Fruit fly (Drosophila melanogaster) whole organism, embryonic: ENCODE results near the gene vkg.

Experiments
- Bdp1 ChIP-seq: fragments of 200-800 bp; sonication (Bioruptor generic); optimal IDR thresholded peaks from 3 replicates; lab custom pipeline; 2016; ENCODE audit warnings: missing biosample characterization, missing genetic modification characterization
- CG10321 ChIP-seq: fragments of 200-800 bp; sonication (Bioruptor generic); IDR thresholded peaks from 2 replicates; pipeline ENCODE4 v1.3.6; 2022; ENCODE audit warnings: missing biosample characterization, missing genetic modification characterization
- CG10462 ChIP-seq: fragments of 200-800 bp; sonication (Bioruptor generic); optimal IDR thresholded peaks from 2 replicates; lab custom pipeline; 2016; ENCODE audit warnings: missing biosample characterization, missing genetic modification characterization
- CG11093 ChIP-seq: fragments of 200-800 bp; sonication (Bioruptor generic); IDR thresholded peaks from 3 replicates; pipeline ENCODE4 v1.3.6; 2022; ENCODE audit warnings: missing biosample characterization, missing genetic modification characterization
- CG11504 ChIP-seq: fragments of 200-800 bp; sonication (Bioruptor generic); optimal IDR thresholded peaks from 3 replicates; lab custom pipeline; 2019; ENCODE audit warnings: missing biosample characterization, mild to moderate bottlenecking, missing genetic modification characterization, moderate library complexity
- CG12155 ChIP-seq: fragments of 200-800 bp; sonication (Bioruptor generic); optimal IDR thresholded peaks from 3 replicates; lab custom pipeline; 2016; ENCODE audit warnings: missing biosample characterization, missing genetic modification characterization
- CG1233 ChIP-seq: fragments of 200-800 bp; sonication (Bioruptor generic); optimal IDR thresholded peaks from 4 replicates; lab custom pipeline; 2018; ENCODE audit warnings: missing biosample characterization, mild to moderate bottlenecking, missing genetic modification characterization
- CG13287 ChIP-seq: fragments of 200-800 bp; sonication (Bioruptor generic); IDR thresholded peaks from 2 replicates; pipeline ENCODE4 v1.3.6; 2022; ENCODE audit warnings: missing biosample characterization, missing genetic modification characterization; ENCODE audit not compliant: partially characterized antibody
- CG15696 ChIP-seq: fragments of 200-800 bp; sonication (Bioruptor generic); optimal IDR thresholded peaks from 2 replicates; lab custom pipeline; 2019; ENCODE audit warnings: missing biosample characterization, mild to moderate bottlenecking, missing genetic modification characterization, moderate library complexity
- CG18262 ChIP-seq: fragments of 200-800 bp; optimal IDR thresholded peaks from 3 replicates; lab custom pipeline; 2019; ENCODE audit warnings: missing biosample characterization, mild to moderate bottlenecking, missing genetic modification characterization, moderate library complexity
- CG18476 ChIP-seq: fragments of 200-800 bp; sonication (Bioruptor generic); optimal IDR thresholded peaks from 2 replicates; lab custom pipeline; 2016; ENCODE audit warnings: missing biosample characterization, mild to moderate bottlenecking, missing genetic modification characterization
- CG30403 ChIP-seq: fragments of 200-800 bp; sonication (Bioruptor generic); optimal IDR thresholded peaks from 3 replicates; lab custom pipeline; 2016; ENCODE audit warnings: missing biosample characterization, missing genetic modification characterization
- CG3163 ChIP-seq: fragments of 200-800 bp; sonication (Bioruptor generic); optimal IDR thresholded peaks from 3 replicates; lab custom pipeline; 2016; ENCODE audit warnings: missing biosample characterization, missing genetic modification characterization
- CG3726 ChIP-seq: fragments of 200-800 bp; sonication (Bioruptor generic); IDR thresholded peaks from 3 replicates; pipeline ENCODE4, ENCODE4 v1.3.6; 2022; ENCODE audit warnings: missing biosample characterization, missing genetic modification characterization
- CG42726 ChIP-seq: fragments of 200-800 bp; sonication (Bioruptor generic); IDR thresholded peaks from 2 replicates; pipeline ENCODE4 v1.3.6; 2022; ENCODE audit warnings: missing biosample characterization, missing genetic modification characterization; ENCODE audit not compliant: partially characterized antibody
- CG4328 ChIP-seq: fragments of 200-800 bp; sonication (Bioruptor generic); optimal IDR thresholded peaks from 3 replicates; lab custom pipeline; 2017; ENCODE audit warnings: missing biosample characterization, missing genetic modification reagents, missing genetic modification characterization
- CG4360 ChIP-seq: fragments of 200-800 bp; sonication (Bioruptor generic); IDR thresholded peaks from 2 replicates; pipeline ENCODE4 v1.3.6; 2022; ENCODE audit warnings: missing biosample characterization, missing genetic modification characterization
- CG4707 ChIP-seq: fragments of 200-800 bp; sonication (Bioruptor generic); optimal IDR thresholded peaks from 2 replicates; lab custom pipeline; 2018; ENCODE audit warnings: missing biosample characterization, mild to moderate bottlenecking, missing genetic modification characterization, moderate library complexity
- CG4854 ChIP-seq: fragments of 200-800 bp; sonication (Bioruptor generic); optimal IDR thresholded peaks from 2 replicates; lab custom pipeline; 2016; ENCODE audit warnings: missing biosample characterization, missing genetic modification characterization, inconsistent platforms
- CG6175 ChIP-seq: fragments of 200-800 bp; sonication (Bioruptor generic); IDR thresholded peaks from 3 replicates; pipeline ENCODE4 v1.3.6; 2022; ENCODE audit warnings: missing biosample characterization, missing genetic modification characterization
- CG6654 ChIP-seq: fragments of 200-800 bp; sonication (Bioruptor generic); optimal IDR thresholded peaks from 2 replicates; lab custom pipeline; 2017; ENCODE audit warnings: missing biosample characterization, mild to moderate bottlenecking, missing genetic modification characterization
- CG7786 ChIP-seq: fragments of 200-800 bp; sonication (Bioruptor generic); optimal IDR thresholded peaks from 2 replicates; lab custom pipeline; 2016; ENCODE audit warnings: missing biosample characterization, missing genetic modification characterization
- CG7963 ChIP-seq: fragments of 200-800 bp; sonication (Bioruptor generic); IDR thresholded peaks from 3 replicates; pipeline ENCODE4 v1.3.6; 2022; ENCODE audit warnings: missing biosample characterization, missing genetic modification characterization; ENCODE audit not compliant: partially characterized antibody
- CHES-1-like ChIP-seq: fragments of 200-800 bp; sonication (Bioruptor generic); optimal IDR thresholded peaks from 2 replicates; lab custom pipeline; 2016; ENCODE audit warnings: missing biosample characterization, missing genetic modification characterization
- Dfd ChIP-seq, 2 experiments: fragments of >200 bp; optimal IDR thresholded peaks; 2 replicates each; lab custom pipeline; 2017; ENCODE audit warnings: missing biosample characterization in 2 of 2, missing genetic modification characterization in 2 of 2
- Ets97D ChIP-seq: fragments of 200-800 bp; sonication (Bioruptor generic); optimal IDR thresholded peaks from 3 replicates; lab custom pipeline; 2016; ENCODE audit warnings: missing biosample characterization, missing genetic modification characterization
- H15 ChIP-seq: fragments of 200-800 bp; sonication (Bioruptor generic); IDR thresholded peaks from 3 replicates; pipeline ENCODE4 v1.3.6; 2022; ENCODE audit warnings: missing biosample characterization, missing genetic modification characterization
- H2.0 ChIP-seq: fragments of 200-800 bp; sonication (Bioruptor generic); IDR thresholded peaks from 2 replicates; pipeline ENCODE4 v1.3.6; 2022; ENCODE audit warnings: missing biosample characterization, missing genetic modification characterization
- HHEX ChIP-seq: fragments of 200-800 bp; sonication (Bioruptor generic); optimal IDR thresholded peaks from 3 replicates; lab custom pipeline; 2017; ENCODE audit warnings: missing biosample characterization, mild to moderate bottlenecking, missing genetic modification characterization, missing genetic modification reagents
- Kr ChIP-seq: fragments of 200-800 bp; sonication (Bioruptor generic); optimal IDR thresholded peaks from 2 replicates; lab custom pipeline; 2017; ENCODE audit warnings: missing biosample characterization, mild to moderate bottlenecking, missing genetic modification characterization
- Lpt ChIP-seq: fragments of >200 bp; optimal IDR thresholded peaks from 2 replicates; lab custom pipeline; 2018; ENCODE audit warnings: missing biosample characterization, missing genetic modification characterization
- Max ChIP-seq: fragments of 200-800 bp; sonication (Bioruptor generic); optimal IDR thresholded peaks from 2 replicates; lab custom pipeline; 2016; ENCODE audit warnings: missing biosample characterization, mild to moderate bottlenecking, missing genetic modification characterization
- Myb ChIP-seq: fragments of 200-800 bp; sonication (Bioruptor generic); optimal IDR thresholded peaks from 2 replicates; lab custom pipeline; 2016; ENCODE audit warnings: missing biosample characterization, missing genetic modification characterization
- NfI ChIP-seq: fragments of 200-800 bp; sonication (Bioruptor generic); optimal IDR thresholded peaks from 3 replicates; lab custom pipeline; 2018; ENCODE audit warnings: missing biosample characterization, mild to moderate bottlenecking, missing genetic modification characterization, moderate library complexity
- Oaz ChIP-seq: fragments of 200-800 bp; sonication (Bioruptor generic); IDR thresholded peaks from 2 replicates; pipeline ENCODE4 v1.3.6; 2022; ENCODE audit warnings: missing biosample characterization, missing genetic modification characterization
- aop ChIP-seq: fragments of 200-800 bp; sonication (Bioruptor generic); IDR thresholded peaks from 2 replicates; pipeline ENCODE4 v1.3.6; 2022; ENCODE audit warnings: missing biosample characterization, missing genetic modification characterization
- cad ChIP-seq: fragments of >200 bp; optimal IDR thresholded peaks from 2 replicates; lab custom pipeline; 2017; ENCODE audit warnings: missing biosample characterization, missing genetic modification characterization
- dmrt99B ChIP-seq: fragments of 200-800 bp; sonication (Bioruptor generic); optimal IDR thresholded peaks from 2 replicates; lab custom pipeline; 2018; ENCODE audit warnings: missing biosample characterization, mild to moderate bottlenecking, missing genetic modification characterization, moderate library complexity
- gce ChIP-seq: fragments of 200-800 bp; sonication (Bioruptor generic); IDR thresholded peaks from 3 replicates; pipeline ENCODE4 v1.3.6; 2022; ENCODE audit warnings: missing biosample characterization, missing genetic modification characterization
- her ChIP-seq: fragments of 200-800 bp; sonication (Bioruptor generic); optimal IDR thresholded peaks from 2 replicates; lab custom pipeline; 2016; ENCODE audit warnings: missing biosample characterization, missing genetic modification characterization
- lbe ChIP-seq: fragments of 200-800 bp; sonication (Bioruptor generic); optimal IDR thresholded peaks from 2 replicates; lab custom pipeline; 2016; ENCODE audit warnings: missing biosample characterization, mild to moderate bottlenecking, missing genetic modification characterization
- nmo ChIP-seq: fragments of 200-800 bp; sonication (Bioruptor generic); optimal IDR thresholded peaks from 2 replicates; lab custom pipeline; 2018; ENCODE audit warnings: missing biosample characterization, mild to moderate bottlenecking, missing genetic modification characterization, moderate library complexity
- onecut ChIP-seq: fragments of 200-800 bp; sonication (Bioruptor generic); IDR thresholded peaks from 2 replicates; pipeline ENCODE4 v1.3.6; 2022; ENCODE audit warnings: missing biosample characterization, missing genetic modification characterization
- pros ChIP-seq: fragments of 200-800 bp; sonication (Bioruptor generic); optimal IDR thresholded peaks from 3 replicates; lab custom pipeline; 2019; ENCODE audit warnings: missing biosample characterization, mild to moderate bottlenecking, missing genetic modification characterization, moderate library complexity
- sc ChIP-seq, 3 experiments: fragments of >200 bp in 2 of 3; fragments of 200-800 bp in 1 of 3; sonication (Bioruptor generic) in 1 of 3; optimal IDR thresholded peaks; 2 replicates in 2 of 3; 3 replicates in 1 of 3; lab custom pipeline; 2017; ENCODE audit warnings: mild to moderate bottlenecking in 1 of 3, missing biosample characterization in 1 of 3, missing genetic modification characterization in 1 of 3, missing genetic modification reagents in 1 of 3
- seq ChIP-seq: fragments of 200-800 bp; sonication (Bioruptor generic); IDR thresholded peaks from 2 replicates; pipeline ENCODE4 v1.3.6; 2022; ENCODE audit warnings: missing biosample characterization, missing genetic modification characterization
- sr ChIP-seq: fragments of 200-800 bp; sonication (Bioruptor generic); IDR thresholded peaks from 3 replicates; pipeline ENCODE4 v1.3.6; 2022; ENCODE audit warnings: missing biosample characterization, missing genetic modification characterization
- vnd ChIP-seq: fragments of 200-800 bp; sonication (Bioruptor generic); IDR thresholded peaks from 3 replicates; pipeline ENCODE4 v1.3.6; 2022; ENCODE audit warnings: missing biosample characterization, missing genetic modification characterization; ENCODE audit not compliant: partially characterized antibody
- zfh2 ChIP-seq: fragments of 200-800 bp; sonication (Bioruptor generic); optimal IDR thresholded peaks from 2 replicates; lab custom pipeline; 2016; ENCODE audit warnings: missing biosample characterization, missing genetic modification characterization

vkg gene

dm6 chr2L:4999389-5000032 lies 28.5 kb downstream of the vkg start (continued):
- TF ChIP-seq CG4328 (GFP tag; lab: Kevin White, UChicago) (peak; percentile 31), CG1233 (GFP tag; lab: Kevin White, UChicago) (peak; percentile 16), CG4854 (GFP tag; lab: Kevin White, UChicago) (no peak), gce (GFP tag; lab: Robert Waterston, UW) (peak; percentile 37; the same call in 2 of the 3 replicates), lbe (no peak), Bdp1 (peak; percentile 47), CG4360 (GFP tag; lab: Robert Waterston, UW) (no peak), CG11093 (peak; percentile 69), NfI (GFP tag; lab: Kevin White, UChicago) (peak; percentile 67), CG10462 (GFP tag; lab: Kevin White, UChicago) (peak; percentile 14), CG18262 (tag; lab: Kevin White, UChicago) (peak; percentile 65), onecut (GFP tag; lab: Robert Waterston, UW) (peak; percentile 45), H15 (GFP tag; lab: Robert Waterston, UW) (peak; percentile 57; the same call in 1 of the 3 replicates), CG15696 (peak; percentile 76), CG3726 (GFP tag; lab: Robert Waterston, UW) (0 out of 3 replicates have a peak, but pooled peaks have one; percentile 51), vnd (GFP tag; lab: Robert Waterston, UW) (no peak), aop (GFP tag; lab: Robert Waterston, UW) (0 out of 2 replicates have a peak, but pooled peaks have one; percentile 23), CG13287 (GFP tag; lab: Robert Waterston, UW) (no peak), Ets97D (no peak), pros (GFP tag; lab: Kevin White, UChicago) (no peak), HHEX (GFP tag; lab: Kevin White, UChicago) (peak; percentile 46), sr (GFP tag; lab: Robert Waterston, UW) (peak; percentile 22; the same call in 1 of the 3 replicates), zfh2 (GFP tag; lab: Kevin White, UChicago) (peak; percentile 46), dmrt99B (peak; percentile 71), sc (optimal IDR thresholded peaks at IDR 0.05; lab: Kevin White, UChicago) (no peak), sc (GFP tag; optimal IDR thresholded peaks at IDR 0.05; lab: Kevin White, UChicago) (peak; percentile 57), CG3163 (GFP tag; lab: Kevin White, UChicago) (no peak), Max (GFP tag; lab: Kevin White, UChicago) (peak; percentile 2), CG30403 (GFP tag; lab: Kevin White, UChicago) (peak; percentile 49), seq (peak; percentile 44; the same call in 1 of the 2 replicates), CG12155 (peak; percentile 70), H2.0 (GFP tag; lab: Robert Waterston, UW) (peak; percentile 63), nmo (GFP tag; lab: Kevin White, UChicago) (peak; percentile 62), Myb (peak; percentile 30), CG18476 (GFP tag; lab: Kevin White, UChicago) (peak; percentile 30), CG4707 (GFP tag; lab: Kevin White, UChicago) (peak; percentile 56), cad (GFP tag; lab: Kevin White, UChicago) (no peak), Oaz (no peak), CG7786 (peak; percentile 58), CHES-1-like (GFP tag; lab: Kevin White, UChicago) (peak; percentile 58), CG10321 (no peak), her (GFP tag; lab: Kevin White, UChicago) (peak; percentile 29), Dfd (GFP tag; optimal IDR thresholded peaks at IDR 0.05; lab: Kevin White, UChicago) (no peak), CG11504 (tag; lab: Kevin White, UChicago) (peak; percentile 78), CG6175 (GFP tag; lab: Robert Waterston, UW) (0 out of 3 replicates have a peak, but pooled peaks have one; percentile 48), Lpt (GFP tag; lab: Kevin White, UChicago) (no peak), CG7963 (no peak), CG6654 (GFP tag; lab: Kevin White, UChicago) (peak; percentile 61), Kr (no peak), CG42726 (GFP tag; lab: Robert Waterston, UW) (no peak)
